Fruit fly (Drosophila melanogaster) whole organism, embryonic: ENCODE measurements around the gene CG7551.

Experiments
- B-H2 ChIP-seq: fragments of 200-800 bp; sonication (Bioruptor generic); optimal IDR thresholded peaks from 2 replicates; lab custom pipeline; 2018; ENCODE audit warnings: missing biosample characterization, mild to moderate bottlenecking, missing genetic modification characterization
- Blimp-1 ChIP-seq: fragments of 200-800 bp; sonication (Bioruptor generic); optimal IDR thresholded peaks from 3 replicates; lab custom pipeline; 2018; ENCODE audit warnings: missing biosample characterization, missing genetic modification characterization, mild to moderate bottlenecking, moderate library complexity, missing genetic modification reagents
- CG10431 ChIP-seq: fragments of 200-800 bp; sonication (Bioruptor generic); optimal IDR thresholded peaks from 3 replicates; lab custom pipeline; 2018; ENCODE audit warnings: missing biosample characterization, mild to moderate bottlenecking, missing genetic modification characterization
- CG10654 ChIP-seq: fragments of 200-800 bp; sonication (Bioruptor generic); optimal IDR thresholded peaks from 2 replicates; lab custom pipeline; 2016; ENCODE audit warnings: missing biosample characterization, missing genetic modification characterization
- CG10959 ChIP-seq: fragments of 200-800 bp; sonication (Bioruptor generic); IDR thresholded peaks from 2 replicates; pipeline ENCODE4 v1.3.6; 2022; ENCODE audit warnings: missing biosample characterization, missing genetic modification characterization
- CG10979 ChIP-seq: fragments of 200-800 bp; sonication (Bioruptor generic); optimal IDR thresholded peaks from 2 replicates; lab custom pipeline; 2018; ENCODE audit warnings: missing biosample characterization, mild to moderate bottlenecking, missing genetic modification characterization, moderate library complexity
- CG11085 ChIP-seq: fragments of 200-800 bp; sonication (Bioruptor generic); IDR thresholded peaks from 2 replicates; pipeline ENCODE4 v1.3.6; 2022; ENCODE audit warnings: missing biosample characterization, missing genetic modification characterization
- CG11093 ChIP-seq: fragments of 200-800 bp; sonication (Bioruptor generic); IDR thresholded peaks from 3 replicates; pipeline ENCODE4 v1.3.6; 2022; ENCODE audit warnings: missing biosample characterization, missing genetic modification characterization
- CG11723 ChIP-seq: fragments of 200-800 bp; sonication (Bioruptor generic); optimal IDR thresholded peaks from 2 replicates; lab custom pipeline; 2017; ENCODE audit warnings: missing biosample characterization, mild to moderate bottlenecking, missing genetic modification characterization
- CG1603 ChIP-seq: fragments of 200-800 bp; sonication (Bioruptor generic); optimal IDR thresholded peaks from 2 replicates; lab custom pipeline; 2019; ENCODE audit warnings: missing biosample characterization, mild to moderate bottlenecking, missing genetic modification characterization, moderate library complexity
- CG2129 ChIP-seq: fragments of 200-800 bp; sonication (Bioruptor generic); IDR thresholded peaks from 2 replicates; pipeline ENCODE4 v1.3.6; 2022; ENCODE audit warnings: missing biosample characterization, missing genetic modification characterization; ENCODE audit not compliant: partially characterized antibody
- CG31224 ChIP-seq: fragments of 200-800 bp; sonication (Bioruptor generic); IDR thresholded peaks from 2 replicates; pipeline ENCODE4 v1.3.6; 2022; ENCODE audit warnings: missing biosample characterization, missing genetic modification characterization
- CG4360 ChIP-seq: fragments of 200-800 bp; sonication (Bioruptor generic); IDR thresholded peaks from 2 replicates; pipeline ENCODE4 v1.3.6; 2022; ENCODE audit warnings: missing biosample characterization, missing genetic modification characterization
- CG5245 ChIP-seq: fragments of 200-800 bp; sonication (Bioruptor generic); optimal IDR thresholded peaks from 3 replicates; lab custom pipeline; 2016; ENCODE audit warnings: missing biosample characterization, missing genetic modification characterization
- CG6272 ChIP-seq: fragments of 200-800 bp; sonication (Bioruptor generic); IDR thresholded peaks from 2 replicates; pipeline ENCODE4 v1.3.6; 2022; ENCODE audit warnings: missing biosample characterization, missing genetic modification characterization
- CG7745 ChIP-seq: fragments of 200-800 bp; sonication (Bioruptor generic); optimal IDR thresholded peaks from 2 replicates; lab custom pipeline; 2018; ENCODE audit warnings: missing biosample characterization, mild to moderate bottlenecking, missing genetic modification characterization, moderate library complexity
- CG8478 ChIP-seq: fragments of >200 bp; optimal IDR thresholded peaks from 2 replicates; lab custom pipeline; 2018
- CG9932 ChIP-seq: fragments of 200-800 bp; sonication (Bioruptor generic); IDR thresholded peaks from 2 replicates; pipeline ENCODE4 v1.3.6; 2022; ENCODE audit warnings: missing biosample characterization, missing genetic modification characterization
- CrebB ChIP-seq: fragments of 200-800 bp; sonication (Bioruptor generic); optimal IDR thresholded peaks from 3 replicates; lab custom pipeline; 2018; ENCODE audit warnings: missing biosample characterization, mild to moderate bottlenecking, missing genetic modification characterization
- D19B ChIP-seq: fragments of 200-800 bp; sonication (Bioruptor generic); optimal IDR thresholded peaks from 2 replicates; lab custom pipeline; 2017; ENCODE audit warnings: missing biosample characterization, mild to moderate bottlenecking, missing genetic modification characterization
- ERR ChIP-seq: fragments of 200-800 bp; sonication (Bioruptor generic); optimal IDR thresholded peaks from 2 replicates; lab custom pipeline; 2016; ENCODE audit warnings: missing biosample characterization, missing genetic modification characterization
- Fer3 ChIP-seq: fragments of 200-800 bp; sonication (Bioruptor generic); optimal IDR thresholded peaks from 2 replicates; lab custom pipeline; 2018; ENCODE audit warnings: missing biosample characterization, mild to moderate bottlenecking, missing genetic modification characterization, moderate library complexity
- HHEX ChIP-seq: fragments of 200-800 bp; sonication (Bioruptor generic); optimal IDR thresholded peaks from 3 replicates; lab custom pipeline; 2017; ENCODE audit warnings: missing biosample characterization, mild to moderate bottlenecking, missing genetic modification characterization, missing genetic modification reagents
- Hmr ChIP-seq: fragments of 200-800 bp; sonication (Bioruptor generic); optimal IDR thresholded peaks from 3 replicates; lab custom pipeline; 2017; ENCODE audit warnings: mild to moderate bottlenecking, missing biosample characterization, missing genetic modification reagents, missing genetic modification characterization
- Max ChIP-seq: fragments of 200-800 bp; sonication (Bioruptor generic); optimal IDR thresholded peaks from 2 replicates; lab custom pipeline; 2016; ENCODE audit warnings: missing biosample characterization, mild to moderate bottlenecking, missing genetic modification characterization
- Mes4 ChIP-seq: fragments of 200-800 bp; sonication (Bioruptor generic); optimal IDR thresholded peaks from 2 replicates; lab custom pipeline; 2016; ENCODE audit warnings: missing biosample characterization, missing genetic modification characterization
- Mrtf ChIP-seq: fragments of 200-800 bp; sonication (Bioruptor generic); IDR thresholded peaks from 3 replicates; pipeline ENCODE4 v1.3.6; 2022; ENCODE audit warnings: missing biosample characterization, missing genetic modification characterization
- NC2β ChIP-seq: fragments of 200-800 bp; sonication (Bioruptor generic); optimal IDR thresholded peaks from 2 replicates; lab custom pipeline; 2016; ENCODE audit warnings: missing biosample characterization, missing genetic modification characterization
- Pdp1 ChIP-seq, 2 experiments: fragments of 200-800 bp; sonication (Bioruptor generic); optimal IDR thresholded peaks; 3 replicates each; lab custom pipeline; 2016; ENCODE audit warnings: missing biosample characterization in 2 of 2, missing genetic modification characterization in 2 of 2, mild to moderate bottlenecking in 1 of 2, moderate library complexity in 1 of 2
- Scr ChIP-seq: fragments of 200-800 bp; sonication (Bioruptor generic); IDR thresholded peaks from 2 replicates; pipeline ENCODE4 v1.3.6; 2022; ENCODE audit warnings: missing biosample characterization, missing genetic modification characterization; ENCODE audit not compliant: partially characterized antibody
- Spps ChIP-seq: fragments of 200-800 bp; sonication (Bioruptor generic); optimal IDR thresholded peaks from 2 replicates; lab custom pipeline; 2018; ENCODE audit warnings: missing biosample characterization, mild to moderate bottlenecking, missing genetic modification characterization
- Trl ChIP-seq, 3 experiments: fragments of >200 bp in 2 of 3; fragments of 200-800 bp in 1 of 3; sonication (Bioruptor generic) in 1 of 3; optimal IDR thresholded peaks; 2 replicates in 1 of 3; 3 replicates in 2 of 3; lab custom pipeline; 2016 to 2017; ENCODE audit warnings: missing biosample characterization in 1 of 3, missing genetic modification characterization in 1 of 3
- Xrp1 ChIP-seq: fragments of 200-800 bp; sonication (Bioruptor generic); IDR thresholded peaks from 2 replicates; pipeline ENCODE4 v1.3.6; 2022; ENCODE audit warnings: missing biosample characterization, missing genetic modification characterization
- dati ChIP-seq: fragments of 200-800 bp; sonication (Bioruptor generic); IDR thresholded peaks from 2 replicates; pipeline ENCODE4 v1.3.6; 2022; ENCODE audit warnings: missing biosample characterization, missing genetic modification characterization
- eve ChIP-seq, 2 experiments: fragments of >200 bp; optimal IDR thresholded peaks; 2 replicates each; lab custom pipeline; 2017; ENCODE audit warnings: missing biosample characterization in 2 of 2, missing genetic modification characterization in 2 of 2
- ewg ChIP-seq: fragments of 200-800 bp; sonication (Bioruptor generic); optimal IDR thresholded peaks from 3 replicates; lab custom pipeline; 2017; ENCODE audit warnings: mild to moderate bottlenecking, missing biosample characterization, missing genetic modification reagents, missing genetic modification characterization
- ftz-f1 ChIP-seq: fragments of 200-800 bp; sonication (Bioruptor generic); optimal IDR thresholded peaks from 2 replicates; lab custom pipeline; 2016; ENCODE audit warnings: missing biosample characterization, missing genetic modification characterization
- ham ChIP-seq: fragments of 200-800 bp; sonication (Bioruptor generic); IDR thresholded peaks from 2 replicates; pipeline ENCODE4 v1.3.6; 2022; ENCODE audit warnings: missing biosample characterization, missing genetic modification characterization
- hbn ChIP-seq: fragments of 200-800 bp; sonication (Bioruptor generic); IDR thresholded peaks from 2 replicates; pipeline ENCODE4 v1.3.6; 2022; ENCODE audit warnings: missing biosample characterization, missing genetic modification characterization; ENCODE audit not compliant: partially characterized antibody
- jing ChIP-seq: fragments of 200-800 bp; sonication (Bioruptor generic); optimal IDR thresholded peaks from 2 replicates; lab custom pipeline; 2018; ENCODE audit warnings: missing biosample characterization, mild to moderate bottlenecking, missing genetic modification characterization
- mam ChIP-seq: fragments of 200-800 bp; sonication (Bioruptor generic); optimal IDR thresholded peaks from 3 replicates; lab custom pipeline; 2016; ENCODE audit warnings: missing biosample characterization, missing genetic modification characterization
- otp ChIP-seq: fragments of 200-800 bp; sonication (Bioruptor generic); IDR thresholded peaks from 3 replicates; pipeline ENCODE4, ENCODE4 v1.3.6; 2022; ENCODE audit warnings: missing biosample characterization, missing genetic modification characterization
- peb ChIP-seq: fragments of 200-800 bp; sonication (Bioruptor generic); IDR thresholded peaks from 2 replicates; pipeline ENCODE4 v1.3.6; 2022; ENCODE audit warnings: missing biosample characterization, missing genetic modification characterization
- pfk ChIP-seq: fragments of 200-800 bp; sonication (Bioruptor generic); optimal IDR thresholded peaks from 2 replicates; lab custom pipeline; 2018; ENCODE audit warnings: missing biosample characterization, mild to moderate bottlenecking, missing genetic modification characterization, moderate library complexity
- phol ChIP-seq: fragments of 200-800 bp; sonication (Bioruptor generic); optimal IDR thresholded peaks from 3 replicates; lab custom pipeline; 2018; ENCODE audit warnings: missing biosample characterization, mild to moderate bottlenecking, missing genetic modification characterization, moderate library complexity
- prd ChIP-seq, 3 experiments: fragments of >200 bp in 2 of 3; fragments of 200-800 bp in 1 of 3; sonication (Bioruptor generic) in 1 of 3; optimal IDR thresholded peaks in 2 of 3; IDR thresholded peaks in 1 of 3; 2 replicates in 2 of 3; 3 replicates in 1 of 3; pipeline versions ENCODE4 v1.3.6 to Lab custom; 2017 to 2022; ENCODE audit warnings: missing biosample characterization in 1 of 3, missing genetic modification characterization in 1 of 3
- seq ChIP-seq: fragments of 200-800 bp; sonication (Bioruptor generic); IDR thresholded peaks from 2 replicates; pipeline ENCODE4 v1.3.6; 2022; ENCODE audit warnings: missing biosample characterization, missing genetic modification characterization
- slbo ChIP-seq: fragments of 200-800 bp; sonication (Bioruptor generic); IDR thresholded peaks from 2 replicates; pipeline ENCODE4 v1.3.6; 2022; ENCODE audit warnings: missing biosample characterization, missing genetic modification characterization
- vnd ChIP-seq: fragments of 200-800 bp; sonication (Bioruptor generic); IDR thresholded peaks from 3 replicates; pipeline ENCODE4 v1.3.6; 2022; ENCODE audit warnings: missing biosample characterization, missing genetic modification characterization; ENCODE audit not compliant: partially characterized antibody
- wdn ChIP-seq: fragments of 200-800 bp; sonication (Bioruptor generic); IDR thresholded peaks from 2 replicates; pipeline ENCODE4 v1.3.6; 2022; ENCODE audit warnings: missing biosample characterization, missing genetic modification characterization
- yki ChIP-seq: fragments of >200 bp; optimal IDR thresholded peaks from 3 replicates; lab custom pipeline; 2018
- zfh1 ChIP-seq: fragments of 200-800 bp; sonication (Bioruptor generic); IDR thresholded peaks from 3 replicates; pipeline ENCODE4 v1.3.6; 2022; ENCODE audit warnings: missing biosample characterization, missing genetic modification characterization

The CG7551 gene

DNA sequence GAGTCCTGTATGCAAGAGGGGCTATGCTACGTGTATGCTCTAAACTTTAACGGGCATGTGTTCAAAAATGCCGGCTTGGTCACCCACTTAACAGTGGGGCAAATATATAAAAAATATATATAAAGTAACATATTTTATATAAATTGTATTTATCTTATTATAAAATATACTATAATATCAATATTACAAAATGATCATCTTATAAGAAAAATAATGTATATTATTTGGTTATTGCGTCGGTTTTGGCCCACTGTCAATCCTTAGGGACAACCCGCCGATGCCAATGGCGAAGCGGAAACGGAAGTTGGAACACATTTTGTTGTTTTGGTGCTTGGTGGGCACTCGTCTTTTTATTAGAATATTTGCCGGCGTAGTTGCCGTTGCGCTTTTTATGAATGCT lies 7.8 kb upstream of the CG7551 start (continued):
- TF ChIP-seq hbn (GFP tag; lab: Robert Waterston, UW) (no peak), ftz-f1 (no peak), Mes4 (GFP tag; lab: Kevin White, UChicago) (no peak), Scr (no peak), CG4360 (no peak), CrebB (tag; lab: Kevin White, UChicago) (no peak), D19B (no peak), phol (tag; lab: Kevin White, UChicago) (peak; percentile 47), CG10979 (tag; lab: Kevin White, UChicago) (peak; percentile 56), CG10654 (GFP tag; lab: Kevin White, UChicago) (no peak), CG10431 (GFP tag; lab: Kevin White, UChicago) (no peak), Blimp-1 (peak; percentile 54), prd (optimal IDR thresholded peaks at IDR 0.05; lab: Kevin White, UChicago) (no peak), prd (GFP tag; IDR thresholded peaks at IDR 0.05; lab: Robert Waterston, UW) (peak; percentile 67; the same call in 2 of the 3 replicates), peb (GFP tag; lab: Robert Waterston, UW) (no peak), CG11723 (no peak), otp (no peak), CG2129 (GFP tag; lab: Robert Waterston, UW) (no peak), CG8478 (lab: Kevin White, UChicago) (no peak), seq (GFP tag; lab: Robert Waterston, UW) (no peak), Hmr (GFP tag; lab: Kevin White, UChicago) (peak; percentile 51), CG11093 (no peak), Pdp1 (GFP tag; optimal IDR thresholded peaks at IDR 0.05; lab: Kevin White, UChicago) (no peak), CG10959 (GFP tag; lab: Robert Waterston, UW) (no peak), CG11085 (GFP tag; lab: Robert Waterston, UW) (no peak), ERR (GFP tag; lab: Kevin White, UChicago) (no peak), CG1603 (no peak), zfh1 (GFP tag; lab: Robert Waterston, UW) (peak; percentile 38; the same call in 1 of the 3 replicates), Max (GFP tag; lab: Kevin White, UChicago) (no peak), mam (GFP tag; lab: Kevin White, UChicago) (no peak), yki (lab: Kevin White, UChicago) (no peak), B-H2 (GFP tag; lab: Kevin White, UChicago) (no peak), vnd (GFP tag; lab: Robert Waterston, UW) (no peak), CG5245 (GFP tag; lab: Kevin White, UChicago) (no peak), eve (GFP tag; optimal IDR thresholded peaks at IDR 0.05; lab: Kevin White, UChicago) (no peak), wdn (GFP tag; lab: Robert Waterston, UW) (no peak), CG7745 (tag; lab: Kevin White, UChicago) (no peak), Mrtf (GFP tag; lab: Robert Waterston, UW) (no peak), Trl (optimal IDR thresholded peaks at IDR 0.05; lab: Kevin White, UChicago) (no peak), Trl (GFP tag; optimal IDR thresholded peaks at IDR 0.05; lab: Kevin White, UChicago) (no peak), Spps (tag; lab: Kevin White, UChicago) (peak; percentile 26), ham (no peak), dati (GFP tag; lab: Robert Waterston, UW) (no peak), HHEX (GFP tag; lab: Kevin White, UChicago) (no peak), jing (GFP tag; lab: Kevin White, UChicago) (no peak), CG9932 (GFP tag; lab: Robert Waterston, UW) (no peak), Fer3 (peak; percentile 16), CG31224 (no peak), Xrp1 (GFP tag; lab: Robert Waterston, UW) (peak; percentile 66), ewg (no peak), pfk (GFP tag; lab: Kevin White, UChicago) (no peak), NC2β (no peak), CG6272 (no peak), slbo (GFP tag; lab: Robert Waterston, UW) (no peak)
